Fruit fly (Drosophila melanogaster): ENCODE results near the gene CG44085.
A peak's percentile ranks its signal among the peaks of the same experiment; 100 is the strongest.
"Not testable (repeated sequence)": the region's sequence is repeated elsewhere in the genome, so short reads cannot be mapped to it uniquely, and the experiment has no call there.

CG44085 gene

dm6 chr2L:13260740-13261139 lies at the start of gene CG44085:
TSS of gene CG44085 (plus strand) at chr2L:13261008.
- no peak for TF ChIP-seq Pif1B (GFP tag; optimal IDR thresholded peaks at IDR 0.05)
- no peak for TF ChIP-seq CG32121 (GFP tag; IDR thresholded peaks at IDR 0.05)
- no peak for TF ChIP-seq Pif1A (GFP tag; optimal IDR thresholded peaks at IDR 0.05)
- TF ChIP-seq gl (tag; optimal IDR thresholded peaks at IDR 0.05): no peak
- TF ChIP-seq CG14655 (GFP tag; optimal IDR thresholded peaks at IDR 0.05): no peak
- TF ChIP-seq rn (GFP tag; IDR thresholded peaks at IDR 0.05): no peak

dm6 chr2L:13211764-13212265 lies 49.0 kb upstream of the CG44085 start, which contains the start of gene CG15482:
TSS of gene CG15482 (minus strand) at chr2L:13211814.
- TF ChIP-seq fd96Ca (GFP tag; IDR thresholded peaks at IDR 0.05); CG32121 (GFP tag; IDR thresholded peaks at IDR 0.05); Snoo (tag; optimal IDR thresholded peaks at IDR 0.05): not testable (repeated sequence)

- TF ChIP-seq Snoo (tag; optimal IDR thresholded peaks at IDR 0.05) (no peak), CG14655 (GFP tag; optimal IDR thresholded peaks at IDR 0.05) (no peak), CG8301 (tag; optimal IDR thresholded peaks at IDR 0.05) (no peak), CG34367 (tag; optimal IDR thresholded peaks at IDR 0.05) (no peak), CG13204 (GFP tag; optimal IDR thresholded peaks at IDR 0.05) (no peak), CG15710 (tag; optimal IDR thresholded peaks at IDR 0.05) (no peak)
Observed at dm6 chr2L:13215010-13215409, 45.8 kb upstream of the CG44085 start, which contains the start of gene kek4. TSS of gene kek4 (minus strand) at chr2L:13215350.

- TF ChIP-seq CG4496 (GFP tag; IDR thresholded peaks at IDR 0.05): peak; percentile 62; the same call in 1 of the 3 replicates
- TF ChIP-seq D1 (tag; optimal IDR thresholded peaks at IDR 0.05): peak; percentile 48
- TF ChIP-seq CG32121 (GFP tag; IDR thresholded peaks at IDR 0.05): peak; percentile 47; the same call in 1 of the 2 replicates
- 0 out of 2 replicates have a peak, but pooled peaks have one; percentile 42 for TF ChIP-seq Ets98B (GFP tag; IDR thresholded peaks at IDR 0.05)
Observed at dm6 chr2L:13215640-13216129, 45.1 kb upstream of the CG44085 start.

dm6 chr2L:13219281-13220092 lies 41.3 kb upstream of the CG44085 start, which contains the start of the genes CG9426 and mRF1:
TSS of gene CG9426 (minus strand) at chr2L:13219923.
TSS of gene mRF1 (plus strand) at chr2L:13219979.
- peak; percentile 22 for TF ChIP-seq EcR (GFP tag; optimal IDR thresholded peaks at IDR 0.05)
- TF ChIP-seq Pif1A (GFP tag; optimal IDR thresholded peaks at IDR 0.05): no peak

- no peak for TF ChIP-seq CG14655 (GFP tag; optimal IDR thresholded peaks at IDR 0.05)
- peak; percentile 62 for TF ChIP-seq CG15710 (tag; optimal IDR thresholded peaks at IDR 0.05)
- TF ChIP-seq Pif1A (GFP tag; optimal IDR thresholded peaks at IDR 0.05): no peak
- no peak for TF ChIP-seq Pif1B (GFP tag; optimal IDR thresholded peaks at IDR 0.05)
- peak; percentile 22 for TF ChIP-seq CG34367 (tag; optimal IDR thresholded peaks at IDR 0.05)
- TF ChIP-seq CG17806 (tag; optimal IDR thresholded peaks at IDR 0.05): no peak
- TF ChIP-seq gl (tag; optimal IDR thresholded peaks at IDR 0.05): no peak
- TF ChIP-seq D1 (tag; optimal IDR thresholded peaks at IDR 0.05): no peak
- TF ChIP-seq CG10348 (GFP tag; IDR thresholded peaks at IDR 0.05): no peak
- TF ChIP-seq CG4496 (GFP tag; IDR thresholded peaks at IDR 0.05): 0 out of 3 replicates have a peak, but pooled peaks have one; percentile 27
- no peak for TF ChIP-seq CG8159 (tag; optimal IDR thresholded peaks at IDR 0.05)
- no peak for TF ChIP-seq rn (GFP tag; IDR thresholded peaks at IDR 0.05)
- TF ChIP-seq CG32121 (GFP tag; IDR thresholded peaks at IDR 0.05): peak; percentile 33; the same call in 1 of the 2 replicates
- peak; percentile 67 for TF ChIP-seq Ets98B (GFP tag; IDR thresholded peaks at IDR 0.05)
- no peak for TF ChIP-seq CG9948 (tag; optimal IDR thresholded peaks at IDR 0.05)
- no peak for TF ChIP-seq CG8301 (tag; optimal IDR thresholded peaks at IDR 0.05)
- no peak for TF ChIP-seq Snoo (tag; optimal IDR thresholded peaks at IDR 0.05)
- no peak for TF ChIP-seq EcR (GFP tag; optimal IDR thresholded peaks at IDR 0.05)
- TF ChIP-seq CG13204 (GFP tag; optimal IDR thresholded peaks at IDR 0.05): no peak
- TF ChIP-seq fd96Ca (GFP tag; IDR thresholded peaks at IDR 0.05): no peak
- TF ChIP-seq CG12605 (GFP tag; IDR thresholded peaks at IDR 0.05): 0 out of 2 replicates have a peak, but pooled peaks have one; percentile 47
Observed at dm6 chr2L:13222225-13222648, 38.6 kb upstream of the CG44085 start, which contains the start of the genes Ski6 and CG16812. TSS of gene Ski6 (minus strand) at chr2L:13222429. TSS of gene CG16812 (plus strand) at chr2L:13222587.
